Worm (Caenorhabditis elegans) whole organism, early embryonic: ENCODE results near the gene glb-34.

Experiments used
- B0310.2 ChIP-seq: sonication (generic microtip); optimal IDR thresholded peaks from 2 replicates; lab custom pipeline; 2016; ENCODE audit warnings: mild to moderate bottlenecking, missing genetic modification characterization, missing compliant biosample characterization
- ama-1 ChIP-seq: fragments of 150-350 bp; optimal IDR thresholded peaks from 2 replicates; lab custom pipeline; 2014
- ceh-13 ChIP-seq: fragments of 200-800 bp; sonication (Bioruptor generic); optimal IDR thresholded peaks from 2 replicates; lab custom pipeline; 2018; ENCODE audit warnings: mild to moderate bottlenecking, missing genetic modification characterization, missing compliant biosample characterization
- ets-7 ChIP-seq: sonication (generic microtip); optimal IDR thresholded peaks from 2 replicates; lab custom pipeline; 2016; ENCODE audit warnings: missing genotype, missing genetic modification characterization, missing compliant biosample characterization
- hmg-4 ChIP-seq: fragments of 200-800 bp; sonication (Bioruptor generic); optimal IDR thresholded peaks from 2 replicates; lab custom pipeline; 2018; ENCODE audit warnings: mild to moderate bottlenecking, missing genetic modification characterization, missing compliant biosample characterization
- scrt-1 ChIP-seq: fragments of 200-800 bp; sonication (Bioruptor generic); IDR thresholded peaks from 2 replicates; pipeline ENCODE4 v1.3.6; 2022; ENCODE audit warnings: missing genetic modification characterization, missing compliant biosample characterization
- sea-1 ChIP-seq: fragments of 200-800 bp; sonication (Bioruptor generic); conservative IDR thresholded peaks from 2 replicates; pipeline ENCODE4 v1.3.6; 2022; ENCODE audit warnings: missing genetic modification characterization, missing compliant biosample characterization
- tbx-11 ChIP-seq: fragments of 200-800 bp; sonication (Bioruptor generic); IDR thresholded peaks from 2 replicates; pipeline ENCODE4 v1.3.6; 2022; ENCODE audit warnings: missing genetic modification characterization, missing compliant biosample characterization

The glb-34 gene

DNA sequence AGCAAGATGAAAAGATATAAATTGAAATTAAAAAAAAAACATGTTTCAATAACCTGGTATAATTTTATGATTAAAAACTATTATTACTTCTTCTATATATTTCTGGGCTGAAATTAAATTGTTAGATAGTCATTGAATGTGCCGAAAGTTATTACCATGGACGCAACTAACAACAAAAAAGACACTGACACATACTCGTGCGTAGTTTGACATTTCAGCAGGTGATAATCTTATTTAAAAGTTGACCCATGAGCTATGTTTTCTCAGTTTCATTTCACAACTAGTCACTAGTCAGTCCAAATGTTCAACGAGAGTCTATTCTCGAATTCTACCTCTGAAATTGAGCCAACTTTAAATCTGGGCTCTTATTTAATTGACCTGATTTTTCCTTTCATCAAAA is 43.8 kb downstream of the glb-34 start, which contains the start of gene T27E7.3:
Gene T27E7.3, plus strand, starts transcription at position 301 of the 400 bp plus-strand sequence.
- TF ChIP-seq sea-1 (GFP tag; lab: Robert Waterston, UW), result no peak
- TF ChIP-seq ceh-13, result no peak
- no peak for TF ChIP-seq tbx-11 (GFP tag; lab: Robert Waterston, UW)
- TF ChIP-seq ets-7 (tag; lab: Kevin White, UChicago), result no peak
- TF ChIP-seq B0310.2 (tag; lab: Kevin White, UChicago), result no peak
- TF ChIP-seq scrt-1 (GFP tag; lab: Robert Waterston, UW), result no peak
- TF ChIP-seq hmg-4 (GFP tag; lab: Kevin White, UChicago), result no peak

DNA sequence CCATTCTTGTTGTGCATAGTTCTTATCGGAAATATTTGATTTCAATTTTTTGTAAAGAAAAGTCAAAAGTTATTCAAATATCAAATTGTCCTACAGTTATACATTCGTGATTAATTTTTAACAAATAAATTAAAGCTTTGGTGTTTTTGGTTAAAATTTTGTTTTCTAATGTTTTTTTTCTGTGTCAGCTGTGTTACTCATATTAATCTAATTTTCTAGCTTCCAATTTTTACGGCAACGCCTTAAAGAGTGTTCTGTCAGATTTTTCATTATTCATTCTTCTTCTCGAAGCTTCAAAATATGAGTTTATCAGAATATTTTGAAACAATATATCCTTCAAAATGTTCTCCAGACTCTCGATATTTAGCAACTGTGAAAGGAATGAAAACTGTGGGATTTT is 48.9 kb downstream of the glb-34 start, which contains the start of gene srh-63:
Gene srh-63, plus strand, starts transcription at position 301 of the 400 bp plus-strand sequence.
- TF ChIP-seq ama-1 (lab: Kevin White, UChicago) (no peak), hmg-4 (GFP tag; lab: Kevin White, UChicago) (no peak)
